Worm (Caenorhabditis elegans): ENCODE measurements around the gene Y105C5B.19.

The Y105C5B.19 gene

ce11 chrIV:15994505-15994904, 10.7 kb upstream of the Y105C5B.19 start, which contains the start of gene Y105C5B.20:
Y105C5B.20 (minus strand) TSS chrIV:15994605.
- no peak for TF ChIP-seq T22C8.4 (GFP tag; IDR thresholded peaks at IDR 0.05)
- no peak for TF ChIP-seq ztf-23 (GFP tag; IDR thresholded peaks at IDR 0.05)
- TF ChIP-seq cog-1 (tag; optimal IDR thresholded peaks at IDR 0.05) = no peak
- TF ChIP-seq ref-1 (GFP tag; conservative IDR thresholded peaks at IDR 0.05) = no peak
- no peak for TF ChIP-seq klf-2 (GFP tag; conservative IDR thresholded peaks at IDR 0.05)
- TF ChIP-seq tab-1 (GFP tag; IDR thresholded peaks at IDR 0.05) = no peak
- no peak for TF ChIP-seq med-1 (GFP tag; optimal IDR thresholded peaks at IDR 0.05; ENCODE audit: insufficient read depth)
- TF ChIP-seq ztf-29 (GFP tag; IDR thresholded peaks at IDR 0.05) = no peak
- TF ChIP-seq flt-1 (GFP tag; IDR thresholded peaks at IDR 0.05) = no peak

- no peak for TF ChIP-seq klf-2 (GFP tag; conservative IDR thresholded peaks at IDR 0.05)
- TF ChIP-seq ztf-23 (GFP tag; IDR thresholded peaks at IDR 0.05) = no peak
- no peak for TF ChIP-seq ztf-29 (GFP tag; IDR thresholded peaks at IDR 0.05)
These were observed 7.6 kb upstream of the Y105C5B.19 start for ce11 chrIV:15991416-15991815.

DNA sequence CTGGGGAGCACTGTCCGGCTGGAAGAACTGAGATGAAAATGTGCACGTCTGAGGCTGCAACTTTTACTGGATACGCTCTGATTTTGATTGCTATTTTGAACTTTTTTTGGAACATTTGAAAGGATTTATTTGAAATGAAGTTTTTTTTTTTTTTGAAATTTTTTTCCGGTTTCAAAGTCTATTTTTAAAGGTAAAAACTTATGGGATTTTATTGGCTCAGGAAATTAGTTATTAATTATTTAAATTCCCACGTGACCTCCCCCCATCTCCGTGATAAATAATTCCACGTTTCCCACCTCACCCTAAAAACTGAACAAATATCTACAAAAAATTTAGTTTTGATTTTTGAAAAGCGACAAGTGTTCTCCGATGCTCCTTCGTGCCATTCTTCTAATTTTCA, 19.5 kb downstream of the Y105C5B.19 start, which contains the start of gene Y105C5B.18:
Gene Y105C5B.18 (plus strand): TSS at position 301 of the 400 bp plus-strand sequence.
- TF ChIP-seq klf-2 (GFP tag; conservative IDR thresholded peaks at IDR 0.05) (no peak), ztf-29 (GFP tag; IDR thresholded peaks at IDR 0.05) (no peak), flt-1 (GFP tag; IDR thresholded peaks at IDR 0.05) (no peak), tab-1 (GFP tag; IDR thresholded peaks at IDR 0.05) (no peak), ztf-23 (GFP tag; IDR thresholded peaks at IDR 0.05) (no peak), cog-1 (tag; optimal IDR thresholded peaks at IDR 0.05) (no peak), T22C8.4 (GFP tag; IDR thresholded peaks at IDR 0.05) (no peak), ref-1 (GFP tag; conservative IDR thresholded peaks at IDR 0.05) (no peak), med-1 (GFP tag; optimal IDR thresholded peaks at IDR 0.05; ENCODE audit: insufficient read depth) (no peak)

DNA sequence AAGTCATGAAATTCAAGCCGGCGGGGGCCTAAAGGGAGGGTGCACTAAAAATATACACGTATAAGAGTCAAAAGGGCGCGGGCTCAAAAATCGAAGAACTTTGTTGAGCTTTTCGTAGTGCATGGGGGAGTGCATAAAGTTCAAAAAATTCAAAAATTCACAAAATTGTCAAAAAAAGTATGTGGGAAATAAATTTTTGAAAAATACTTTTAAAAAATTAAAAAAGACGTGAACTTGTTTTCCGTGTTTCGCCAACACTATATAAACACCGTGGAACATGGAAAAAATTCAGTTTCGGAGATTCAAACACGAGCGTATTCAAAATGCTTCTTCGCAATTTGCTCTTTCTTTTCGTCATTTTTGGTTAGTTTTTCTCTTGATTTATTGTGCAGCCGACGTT, 21.0 kb downstream of the Y105C5B.19 start, which contains the start of gene Y105C5B.17:
Gene Y105C5B.17 (plus strand): TSS at position 301 of the 400 bp plus-strand sequence.
- no peak for TF ChIP-seq med-1 (GFP tag; optimal IDR thresholded peaks at IDR 0.05; ENCODE audit: insufficient read depth)
- TF ChIP-seq klf-2 (GFP tag; conservative IDR thresholded peaks at IDR 0.05) = no peak
- TF ChIP-seq tab-1 (GFP tag; IDR thresholded peaks at IDR 0.05) = no peak
- no peak for TF ChIP-seq T22C8.4 (GFP tag; IDR thresholded peaks at IDR 0.05)
- no peak for TF ChIP-seq flt-1 (GFP tag; IDR thresholded peaks at IDR 0.05)
- no peak for TF ChIP-seq ztf-23 (GFP tag; IDR thresholded peaks at IDR 0.05)
- TF ChIP-seq cog-1 (tag; optimal IDR thresholded peaks at IDR 0.05) = no peak
- no peak for TF ChIP-seq ref-1 (GFP tag; conservative IDR thresholded peaks at IDR 0.05)
- no peak for TF ChIP-seq ztf-29 (GFP tag; IDR thresholded peaks at IDR 0.05)

DNA sequence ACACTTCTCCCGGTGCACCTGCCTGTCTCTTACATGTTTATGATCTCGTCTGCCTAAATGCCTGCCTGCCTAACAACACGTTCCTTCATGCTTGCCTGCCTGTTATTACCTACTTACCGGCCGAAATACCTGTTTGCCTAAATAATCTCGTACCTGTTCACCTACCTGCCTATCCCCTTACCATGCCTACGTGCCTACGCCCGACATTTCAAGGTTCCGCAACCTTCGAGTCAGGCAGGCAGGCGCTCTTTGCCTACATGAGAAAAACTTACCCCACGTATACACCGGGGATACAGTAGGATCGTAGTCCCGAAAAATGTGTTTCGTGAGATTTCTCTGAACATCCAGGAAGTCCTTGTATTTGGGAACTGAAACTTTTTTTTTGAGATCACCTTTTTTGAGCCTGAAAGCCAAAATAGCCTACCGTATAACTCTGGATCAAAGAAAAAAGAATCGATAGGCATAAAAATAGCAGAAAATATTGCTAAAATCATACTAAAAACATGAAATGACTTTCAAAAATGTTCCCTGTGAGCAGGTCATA, 21.5 kb downstream of the Y105C5B.19 start, which contains the start of gene lgc-19:
Gene lgc-19 (minus strand): TSS at position 494 of the 544 bp plus-strand sequence.
- no peak for TF ChIP-seq T22C8.4 (GFP tag; IDR thresholded peaks at IDR 0.05)
- no peak for TF ChIP-seq ref-1 (GFP tag; conservative IDR thresholded peaks at IDR 0.05)
- no peak for TF ChIP-seq flt-1 (GFP tag; IDR thresholded peaks at IDR 0.05)
- TF ChIP-seq ztf-23 (GFP tag; IDR thresholded peaks at IDR 0.05) = no peak
- TF ChIP-seq med-1 (GFP tag; optimal IDR thresholded peaks at IDR 0.05; ENCODE audit: insufficient read depth) = no peak
- TF ChIP-seq tab-1 (GFP tag; IDR thresholded peaks at IDR 0.05) = no peak
- no peak for TF ChIP-seq cog-1 (tag; optimal IDR thresholded peaks at IDR 0.05)
- no peak for TF ChIP-seq klf-2 (GFP tag; conservative IDR thresholded peaks at IDR 0.05)
- TF ChIP-seq ztf-29 (GFP tag; IDR thresholded peaks at IDR 0.05) = no peak

- TF ChIP-seq klf-2 (GFP tag; conservative IDR thresholded peaks at IDR 0.05) (no peak), ztf-23 (GFP tag; IDR thresholded peaks at IDR 0.05) (no peak)
These were observed 22.7 kb downstream of the Y105C5B.19 start for ce11 chrIV:15961069-15961468.

DNA sequence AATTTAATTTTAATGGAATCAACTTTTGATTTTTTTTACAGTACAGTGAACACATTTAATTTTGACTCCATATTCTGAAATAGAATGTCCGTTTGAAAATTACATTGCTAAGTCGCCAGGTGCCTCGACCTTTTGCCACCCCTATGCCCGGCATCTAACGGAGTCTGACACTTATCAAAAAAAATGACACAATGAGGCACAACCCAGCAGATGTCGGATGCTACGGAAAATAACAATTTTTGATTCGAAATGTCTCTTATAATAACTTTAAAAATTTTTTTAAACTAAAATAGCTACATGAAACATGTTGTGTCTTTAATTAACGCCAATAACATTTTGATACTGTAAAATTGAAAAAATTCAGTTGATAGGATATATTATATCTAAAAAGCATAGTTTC, 28.4 kb downstream of the Y105C5B.19 start:
- TF ChIP-seq flt-1 (GFP tag; IDR thresholded peaks at IDR 0.05) (no peak), ztf-29 (GFP tag; IDR thresholded peaks at IDR 0.05) (no peak), cog-1 (tag; optimal IDR thresholded peaks at IDR 0.05) (no peak), ref-1 (GFP tag; conservative IDR thresholded peaks at IDR 0.05) (no peak), ztf-23 (GFP tag; IDR thresholded peaks at IDR 0.05) (no peak)

DNA sequence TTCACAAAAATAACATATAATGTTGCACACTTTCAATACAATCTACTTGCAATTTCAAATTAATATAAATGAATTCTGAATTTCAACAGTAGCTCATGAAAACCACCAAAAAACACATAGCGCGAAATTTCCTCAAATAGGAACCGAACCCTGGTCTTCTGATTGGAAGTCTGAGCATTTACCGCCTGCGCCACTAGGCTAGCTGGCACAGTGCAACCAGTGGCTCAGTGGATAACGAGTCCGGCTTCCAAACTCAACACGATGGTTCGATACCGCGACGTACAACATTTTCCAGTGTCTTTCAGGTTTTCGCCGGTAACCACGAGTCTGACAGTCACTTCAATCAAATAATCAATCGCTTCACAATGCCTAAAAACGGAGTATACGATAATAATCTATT, 30.1 kb downstream of the Y105C5B.19 start:
- TF ChIP-seq med-1 (GFP tag; optimal IDR thresholded peaks at IDR 0.05; ENCODE audit: insufficient read depth) (no peak), flt-1 (GFP tag; IDR thresholded peaks at IDR 0.05) (no peak), cog-1 (tag; optimal IDR thresholded peaks at IDR 0.05) (no peak), T22C8.4 (GFP tag; IDR thresholded peaks at IDR 0.05) (no peak), klf-2 (GFP tag; conservative IDR thresholded peaks at IDR 0.05) (no peak)

DNA sequence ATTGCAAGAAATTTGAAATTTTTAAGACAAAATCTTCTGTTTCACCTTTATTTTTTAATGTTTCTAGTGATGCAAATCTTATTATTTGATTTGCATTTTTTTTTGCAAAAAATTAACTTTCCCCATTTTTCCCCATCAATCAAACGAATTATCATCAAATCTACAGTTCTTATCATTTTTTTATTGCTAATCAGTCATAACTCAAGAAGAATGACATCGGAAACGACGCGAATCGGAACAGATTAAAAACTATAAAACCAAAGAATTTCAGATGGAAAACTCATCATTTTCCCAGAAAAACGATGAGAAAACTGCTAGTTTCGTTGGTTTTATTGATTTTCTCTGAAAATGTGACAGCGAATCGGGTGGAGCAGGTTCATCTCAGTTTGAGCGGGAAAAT, 32.1 kb downstream of the Y105C5B.19 start, which contains the start of gene Y105C5B.15:
Gene Y105C5B.15 (plus strand): TSS at position 297 of the 400 bp plus-strand sequence.
- TF ChIP-seq ztf-29 (GFP tag; IDR thresholded peaks at IDR 0.05) (no peak), ztf-23 (GFP tag; IDR thresholded peaks at IDR 0.05) (no peak), med-1 (GFP tag; optimal IDR thresholded peaks at IDR 0.05; ENCODE audit: insufficient read depth) (no peak), T22C8.4 (GFP tag; IDR thresholded peaks at IDR 0.05) (no peak), klf-2 (GFP tag; conservative IDR thresholded peaks at IDR 0.05) (no peak), cog-1 (tag; optimal IDR thresholded peaks at IDR 0.05) (no peak)

DNA sequence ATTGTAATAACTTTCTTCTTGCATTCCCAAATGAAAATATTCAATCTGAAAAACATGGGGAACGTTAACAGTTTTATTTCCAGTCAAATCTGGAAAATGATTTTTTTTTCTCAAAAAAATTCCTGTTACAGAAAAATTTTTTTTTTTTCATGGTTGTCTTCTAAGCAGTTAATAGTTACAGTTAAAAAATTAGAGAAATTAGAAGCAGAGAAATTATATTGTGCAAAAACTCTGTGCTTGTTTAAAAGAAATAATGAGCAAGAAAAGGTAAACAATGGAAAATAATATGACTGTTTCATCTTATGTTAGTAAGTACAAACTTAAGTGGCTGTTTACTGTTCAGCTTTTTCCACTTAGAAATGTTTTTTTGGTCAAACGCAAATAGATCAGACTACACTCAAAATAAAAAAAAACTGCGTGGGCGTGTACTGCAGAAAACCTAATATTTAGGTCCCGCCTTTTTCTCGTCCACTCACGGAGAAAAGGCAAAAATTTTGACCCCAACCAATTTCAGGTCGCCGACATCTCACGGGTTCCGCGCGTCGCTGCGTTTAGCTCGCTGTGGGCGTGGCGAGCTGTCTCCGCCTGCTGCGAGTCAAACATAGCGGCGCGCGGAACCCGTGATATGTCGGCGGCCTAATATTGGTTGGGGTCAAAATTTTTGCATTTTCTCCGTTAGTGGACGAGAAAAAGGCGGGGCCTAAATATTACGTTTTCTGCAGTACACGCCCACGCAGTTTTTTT, 32.8 kb downstream of the Y105C5B.19 start, which contains the start of gene ifas-3:
Gene ifas-3 (minus strand): TSS at position 51 of the 744 bp plus-strand sequence.
- TF ChIP-seq ztf-29 (GFP tag; IDR thresholded peaks at IDR 0.05) (no peak), klf-2 (GFP tag; conservative IDR thresholded peaks at IDR 0.05) (no peak), med-1 (GFP tag; optimal IDR thresholded peaks at IDR 0.05; ENCODE audit: insufficient read depth) (no peak)

Measured in whole organism, midembryonic.